Worm (Caenorhabditis elegans) whole organism, young adult: ENCODE results near the gene mltn-6.

ENCODE experiments used
- B0261.1 ChIP-seq: sonication (generic microtip); optimal IDR thresholded peaks from 2 replicates; lab custom pipeline; 2016; ENCODE audit warnings: mild to moderate bottlenecking, missing genetic modification characterization, moderate library complexity, missing compliant biosample characterization
- B0336.3 ChIP-seq: fragments of 200-800 bp; sonication (Bioruptor generic); IDR thresholded peaks from 2 replicates; pipeline ENCODE4 v1.3.6; 2022; ENCODE audit warnings: missing genetic modification characterization, missing compliant biosample characterization
- C17E4.6 ChIP-seq: fragments of 200-800 bp; sonication (Bioruptor generic); IDR thresholded peaks from 2 replicates; pipeline ENCODE4 v1.3.6; 2022; ENCODE audit warnings: missing genetic modification reagents, missing genetic modification characterization, missing compliant biosample characterization
- F37B4.10 ChIP-seq: fragments of 200-800 bp; sonication (Bioruptor generic); IDR thresholded peaks from 2 replicates; pipeline ENCODE4 v1.3.6; 2022; ENCODE audit warnings: missing genetic modification characterization, missing compliant biosample characterization
- F57A8.1 ChIP-seq: fragments of 200-800 bp; sonication (Bioruptor generic); optimal IDR thresholded peaks from 2 replicates; lab custom pipeline; 2018; ENCODE audit warnings: mild to moderate bottlenecking, missing genetic modification characterization, moderate library complexity, missing compliant biosample characterization
- T07F8.4 ChIP-seq: sonication (generic microtip); optimal IDR thresholded peaks from 2 replicates; lab custom pipeline; 2016; ENCODE audit warnings: mild to moderate bottlenecking, missing genetic modification characterization, moderate library complexity, missing compliant biosample characterization
- T26A5.8 ChIP-seq: sonication (generic microtip); optimal IDR thresholded peaks from 2 replicates; lab custom pipeline; 2016; ENCODE audit warnings: missing genetic modification characterization, missing compliant biosample characterization
- Y56A3A.18 ChIP-seq: fragments of 200-800 bp; sonication (Bioruptor generic); IDR thresholded peaks from 2 replicates; pipeline ENCODE4 v1.3.6; 2022; ENCODE audit warnings: missing genetic modification reagents, missing genetic modification characterization, missing compliant biosample characterization
- ama-1 ChIP-seq, 3 experiments: fragments of 150-350 bp in 1 of 3; sonication (generic microtip) in 2 of 3; optimal IDR thresholded peaks; 2 replicates each; lab custom pipeline; 2014 to 2018; ENCODE audit warnings: missing biosample characterization in 2 of 3, missing genetic modification characterization in 2 of 3, missing genetic modification reagents in 2 of 3
- aptf-2 ChIP-seq: fragments of 200-800 bp; sonication (Bioruptor generic); conservative IDR thresholded peaks from 2 replicates; pipeline ENCODE4 v1.3.6; 2022; ENCODE audit warnings: missing genetic modification reagents, missing genetic modification characterization, missing compliant biosample characterization
- atf-7 ChIP-seq: sonication (generic microtip); optimal IDR thresholded peaks from 2 replicates; lab custom pipeline; 2017; ENCODE audit warnings: mild to moderate bottlenecking, missing genetic modification characterization, missing compliant biosample characterization
- attf-3 ChIP-seq: fragments of 200-800 bp; sonication (Bioruptor generic); conservative IDR thresholded peaks from 2 replicates; pipeline ENCODE4 v1.3.6; 2022; ENCODE audit warnings: missing genetic modification reagents, missing genetic modification characterization, missing compliant biosample characterization
- bed-1 ChIP-seq: fragments of 200-800 bp; sonication (Bioruptor generic); IDR thresholded peaks from 2 replicates; pipeline ENCODE4 v1.3.6; 2022; ENCODE audit warnings: missing genetic modification reagents, missing genetic modification characterization, missing compliant biosample characterization
- bed-2 ChIP-seq: fragments of 200-800 bp; sonication (Bioruptor generic); IDR thresholded peaks from 2 replicates; pipeline ENCODE4 v1.3.6; 2022; ENCODE audit warnings: missing genetic modification reagents, missing genetic modification characterization, missing compliant biosample characterization
- cebp-1 ChIP-seq, 2 experiments: fragments of 200-800 bp in 1 of 2; sonication (Bioruptor generic) in 1 of 2; sonication (generic microtip) in 1 of 2; IDR thresholded peaks in 1 of 2; optimal IDR thresholded peaks in 1 of 2; 2 replicates each; pipeline versions ENCODE4 v1.3.6 to Lab custom; 2017 to 2022; ENCODE audit warnings: missing compliant biosample characterization in 2 of 2, missing genetic modification characterization in 2 of 2, mild to moderate bottlenecking in 1 of 2, missing genetic modification reagents in 1 of 2, moderate library complexity in 1 of 2
- cebp-2 ChIP-seq: fragments of 200-800 bp; sonication (Bioruptor generic); IDR thresholded peaks from 2 replicates; pipeline ENCODE4 v1.3.6; 2022; ENCODE audit warnings: missing genetic modification characterization, missing compliant biosample characterization
- ceh-27 ChIP-seq: fragments of 200-800 bp; sonication (Bioruptor generic); optimal IDR thresholded peaks from 2 replicates; lab custom pipeline; 2018; ENCODE audit warnings: mild to moderate bottlenecking, missing genetic modification characterization, moderate library complexity, missing compliant biosample characterization
- ceh-40 ChIP-seq: fragments of 200-800 bp; sonication (Bioruptor generic); IDR thresholded peaks from 2 replicates; pipeline ENCODE4 v1.3.6; 2022; ENCODE audit warnings: missing genetic modification characterization, missing compliant biosample characterization
- ceh-58 ChIP-seq: fragments of 200-800 bp; sonication (Bioruptor generic); IDR thresholded peaks from 2 replicates; pipeline ENCODE4 v1.3.6; 2022; ENCODE audit warnings: missing genetic modification characterization, missing compliant biosample characterization
- ceh-91 ChIP-seq: fragments of 200-800 bp; sonication (Bioruptor generic); IDR thresholded peaks from 2 replicates; pipeline ENCODE4 v1.3.6; 2022; ENCODE audit warnings: missing genetic modification reagents, missing genetic modification characterization, missing compliant biosample characterization
- efl-1 ChIP-seq: fragments of 150-350 bp; optimal IDR thresholded peaks from 2 replicates; lab custom pipeline; 2014; ENCODE audit warnings: missing biosample characterization, missing genetic modification reagents, missing genetic modification characterization
- egl-18 ChIP-seq: fragments of 200-800 bp; sonication (Bioruptor generic); IDR thresholded peaks from 2 replicates; pipeline ENCODE4 v1.3.6; 2022; ENCODE audit warnings: missing genetic modification reagents, missing genetic modification characterization, missing compliant biosample characterization
- egl-44 ChIP-seq: fragments of 200-800 bp; sonication (Bioruptor generic); IDR thresholded peaks from 2 replicates; pipeline ENCODE4 v1.3.6; 2022; ENCODE audit warnings: missing genetic modification reagents, missing genetic modification characterization, missing compliant biosample characterization
- egrh-3 ChIP-seq: fragments of 200-800 bp; sonication (Bioruptor generic); IDR thresholded peaks from 2 replicates; pipeline ENCODE4 v1.3.6; 2022; ENCODE audit warnings: missing genetic modification reagents, missing genetic modification characterization, missing compliant biosample characterization
- ets-4 ChIP-seq: fragments of 200-800 bp; sonication (Bioruptor generic); optimal IDR thresholded peaks from 2 replicates; lab custom pipeline; 2018; ENCODE audit warnings: mild to moderate bottlenecking, missing genetic modification characterization, missing compliant biosample characterization
- hlh-26 ChIP-seq: fragments of 200-800 bp; sonication (Bioruptor generic); conservative IDR thresholded peaks from 2 replicates; pipeline ENCODE4 v1.3.6; 2022; ENCODE audit warnings: missing genetic modification reagents, missing genetic modification characterization, missing compliant biosample characterization
- hsf-1 ChIP-seq: fragments of 200-800 bp; sonication (Bioruptor generic); IDR thresholded peaks from 2 replicates; pipeline ENCODE4 v1.3.6; 2022; ENCODE audit warnings: missing genetic modification reagents, missing genetic modification characterization, missing compliant biosample characterization
- lin-35 ChIP-seq, 3 experiments: fragments of 150-350 bp in 2 of 3; sonication (generic microtip) in 1 of 3; optimal IDR thresholded peaks; 2 replicates each; lab custom pipeline; 2014 to 2018; ENCODE audit warnings: missing biosample characterization in 3 of 3, missing genetic modification characterization in 3 of 3, missing genetic modification reagents in 3 of 3
- lin-54 ChIP-seq: fragments of 200-800 bp; sonication (Bioruptor generic); optimal IDR thresholded peaks from 2 replicates; lab custom pipeline; 2018; ENCODE audit warnings: mild to moderate bottlenecking, missing genetic modification characterization, missing compliant biosample characterization
- lsl-1 ChIP-seq: fragments of 200-800 bp; sonication (Bioruptor generic); optimal IDR thresholded peaks from 2 replicates; lab custom pipeline; 2018; ENCODE audit warnings: mild to moderate bottlenecking, missing genetic modification characterization, moderate library complexity, missing compliant biosample characterization
- mxl-1 ChIP-seq: sonication (generic microtip); optimal IDR thresholded peaks from 2 replicates; lab custom pipeline; 2016; ENCODE audit warnings: missing genetic modification characterization, missing compliant biosample characterization
- nfya-1 ChIP-seq: sonication (generic microtip); optimal IDR thresholded peaks from 2 replicates; lab custom pipeline; 2017; ENCODE audit warnings: antibody characterized with exemption, missing compliant biosample characterization, missing genetic modification characterization, borderline replicate concordance; ENCODE audit not compliant: insufficient read depth
- nfyb-1 ChIP-seq: fragments of 200-800 bp; sonication (Bioruptor generic); IDR thresholded peaks from 2 replicates; pipeline ENCODE4 v1.3.6; 2022; ENCODE audit warnings: missing genetic modification reagents, missing genetic modification characterization, missing compliant biosample characterization
- nhr-27 ChIP-seq: fragments of 200-800 bp; sonication (Bioruptor generic); optimal IDR thresholded peaks from 2 replicates; lab custom pipeline; 2018; ENCODE audit warnings: mild to moderate bottlenecking, missing genetic modification characterization, moderate library complexity, missing compliant biosample characterization
- nhr-80 ChIP-seq: sonication (generic microtip); optimal IDR thresholded peaks from 2 replicates; lab custom pipeline; 2016; ENCODE audit warnings: missing genetic modification characterization, missing compliant biosample characterization
- pbrm-1 ChIP-seq: fragments of 200-800 bp; sonication (Bioruptor generic); IDR thresholded peaks from 2 replicates; pipeline ENCODE4 v1.3.6; 2022; ENCODE audit warnings: missing genetic modification reagents, missing genetic modification characterization, missing compliant biosample characterization
- rcor-1 ChIP-seq: fragments of 200-800 bp; sonication (Bioruptor generic); IDR thresholded peaks from 2 replicates; pipeline ENCODE4 v1.3.6; 2022; ENCODE audit warnings: missing genetic modification reagents, missing genetic modification characterization, missing compliant biosample characterization
- sdz-38 ChIP-seq: sonication (generic microtip); optimal IDR thresholded peaks from 2 replicates; lab custom pipeline; 2016; ENCODE audit warnings: missing genotype, missing genetic modification characterization, missing compliant biosample characterization
- snpc-1.1 ChIP-seq: sonication (generic microtip); optimal IDR thresholded peaks from 2 replicates; lab custom pipeline; 2017; ENCODE audit warnings: missing genetic modification characterization, mild to moderate bottlenecking, missing compliant biosample characterization, antibody characterized with exemption, moderate library complexity, missing genotype, missing genetic modification reagents; ENCODE audit not compliant: insufficient read depth
- snpc-1.3 ChIP-seq: sonication (generic microtip); optimal IDR thresholded peaks from 2 replicates; lab custom pipeline; 2017; ENCODE audit warnings: missing genetic modification characterization, mild to moderate bottlenecking, missing compliant biosample characterization, antibody characterized with exemption, moderate library complexity, missing genotype, missing genetic modification reagents; ENCODE audit not compliant: insufficient read depth
- sptf-2 ChIP-seq: fragments of 200-800 bp; sonication (Bioruptor generic); optimal IDR thresholded peaks from 2 replicates; lab custom pipeline; 2018; ENCODE audit warnings: mild to moderate bottlenecking, missing genetic modification characterization, missing compliant biosample characterization
- zfh-2 ChIP-seq: fragments of 200-800 bp; sonication (Bioruptor generic); conservative IDR thresholded peaks from 2 replicates; pipeline ENCODE4 v1.3.6; 2022; ENCODE audit warnings: missing genetic modification reagents, missing genetic modification characterization, missing compliant biosample characterization
- ztf-22 ChIP-seq: fragments of 200-800 bp; sonication (Bioruptor generic); optimal IDR thresholded peaks from 2 replicates; lab custom pipeline; 2018; ENCODE audit warnings: mild to moderate bottlenecking, missing genetic modification characterization, moderate library complexity, missing compliant biosample characterization

mltn-6 gene

DNA sequence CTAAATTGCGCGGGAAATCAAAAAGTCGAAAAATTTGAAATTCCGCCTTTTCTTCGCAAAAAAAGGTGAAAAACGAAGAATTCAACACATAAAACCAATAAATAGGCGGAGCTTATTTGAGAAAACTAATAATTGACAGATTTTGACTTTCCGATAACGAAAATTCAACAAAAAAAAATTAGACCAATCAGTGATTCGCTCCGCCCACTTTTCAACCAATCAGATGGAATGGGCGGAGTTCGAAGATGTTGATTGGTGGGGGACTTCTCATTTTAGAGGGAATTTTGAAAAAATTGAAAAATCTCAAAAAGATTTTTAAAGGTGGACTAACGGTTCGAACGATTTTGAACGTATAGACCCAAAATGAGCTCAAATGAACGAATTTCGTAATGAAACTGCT lies 13.9 kb upstream of the mltn-6 start:
- TF ChIP-seq nfyb-1 (GFP tag; lab: Robert Waterston, UW): peak; percentile 16; the same call in 1 of the 2 replicates
- no peak for TF ChIP-seq rcor-1 (GFP tag; lab: Robert Waterston, UW)

DNA sequence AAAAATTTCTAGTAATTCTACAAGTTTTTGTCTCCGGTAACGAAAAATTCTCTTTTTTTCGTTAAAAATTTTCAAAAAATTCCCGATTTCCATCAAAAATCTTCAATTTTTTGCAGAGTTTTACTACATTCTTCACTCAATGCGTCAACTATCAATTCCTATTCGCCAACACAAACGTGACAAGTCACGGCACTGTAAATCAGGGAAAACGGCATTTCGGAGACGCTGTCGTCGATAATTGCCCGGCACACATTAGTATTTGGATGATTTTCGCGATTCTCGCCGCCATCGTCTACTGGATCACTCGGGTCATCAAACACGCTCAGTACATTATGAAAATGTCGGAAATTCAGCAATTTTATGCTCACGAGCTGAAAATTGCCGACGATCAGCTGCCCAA lies 13.0 kb upstream of the mltn-6 start:
- TF ChIP-seq egl-44 (GFP tag; lab: Robert Waterston, UW) (no peak), T26A5.8 (tag; lab: Kevin White, UChicago) (no peak), nfya-1 (no peak), ztf-22 (GFP tag; lab: Kevin White, UChicago) (no peak), C17E4.6 (GFP tag; lab: Robert Waterston, UW) (no peak), sptf-2 (GFP tag; lab: Kevin White, UChicago) (no peak), ceh-40 (GFP tag; lab: Robert Waterston, UW) (no peak), ceh-91 (GFP tag; lab: Robert Waterston, UW) (no peak), hlh-26 (GFP tag; lab: Robert Waterston, UW) (no peak), cebp-2 (no peak), F57A8.1 (GFP tag; lab: Kevin White, UChicago) (no peak), cebp-1 (GFP tag; IDR thresholded peaks at IDR 0.05; lab: Robert Waterston, UW) (no peak), cebp-1 (tag; optimal IDR thresholded peaks at IDR 0.05; lab: Kevin White, UChicago) (no peak), lin-54 (GFP tag; lab: Kevin White, UChicago) (no peak), egl-18 (GFP tag; lab: Robert Waterston, UW) (no peak), lsl-1 (GFP tag; lab: Kevin White, UChicago) (no peak), B0336.3 (no peak), hsf-1 (GFP tag; lab: Robert Waterston, UW) (no peak), sdz-38 (tag; lab: Kevin White, UChicago) (no peak), aptf-2 (GFP tag; lab: Robert Waterston, UW) (no peak), pbrm-1 (GFP tag; lab: Robert Waterston, UW) (no peak)

DNA sequence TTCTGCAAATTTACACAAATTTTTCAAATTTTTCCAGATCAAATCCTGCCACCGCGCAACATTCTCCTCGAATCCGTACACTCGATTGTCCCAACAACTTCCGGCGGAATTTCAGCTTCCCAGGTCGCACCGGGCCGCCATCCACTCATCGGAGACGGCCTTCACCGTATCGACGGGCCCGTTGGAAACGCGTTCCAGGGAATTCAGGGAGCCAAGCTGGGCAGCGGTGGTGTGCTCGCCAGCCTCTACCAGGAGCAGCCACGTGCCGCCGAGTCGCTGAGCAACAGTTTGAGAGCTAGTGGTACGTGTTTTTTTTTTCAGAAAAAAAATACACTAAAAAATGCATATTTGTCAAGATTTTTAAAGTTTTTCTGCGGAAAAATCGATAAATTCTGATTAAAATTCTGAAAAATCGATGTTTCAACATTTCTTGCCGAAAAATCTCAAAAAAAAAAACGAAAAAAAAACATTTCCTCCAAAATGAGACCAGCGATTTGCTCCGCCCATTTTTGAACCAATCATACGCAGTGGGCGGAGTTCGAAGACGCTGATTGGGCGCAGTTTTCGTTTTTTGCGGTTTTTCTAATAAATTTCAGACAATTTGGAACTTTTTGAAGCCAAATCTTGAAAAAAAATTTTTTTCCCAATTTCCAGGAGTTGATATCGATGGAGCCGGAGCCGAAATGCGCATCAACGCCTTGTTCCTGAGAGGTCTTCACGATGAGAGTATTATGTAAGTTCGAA lies 7.6 kb upstream of the mltn-6 start:
- TF ChIP-seq nfyb-1 (GFP tag; lab: Robert Waterston, UW) (no peak), efl-1 (no peak), ceh-58 (no peak), B0261.1 (tag; lab: Kevin White, UChicago) (no peak), egl-18 (GFP tag; lab: Robert Waterston, UW) (no peak), egrh-3 (GFP tag; lab: Robert Waterston, UW) (peak; percentile 63; the same call in 1 of the 2 replicates), ama-1 (optimal IDR thresholded peaks at IDR 0.05; lab: Kevin White, UChicago) (no peak), ama-1 (GFP tag; optimal IDR thresholded peaks at IDR 0.05; lab: Kevin White, UChicago) (no peak), F37B4.10 (GFP tag; lab: Robert Waterston, UW) (0 out of 2 replicates have a peak, but pooled peaks have one; percentile 74), lin-35 (GFP tag; optimal IDR thresholded peaks at IDR 0.05; lab: Kevin White, UChicago) (no peak), snpc-1.3 (tag; lab: Kevin White, UChicago) (no peak), nhr-27 (tag; lab: Kevin White, UChicago) (no peak), mxl-1 (tag; lab: Kevin White, UChicago) (no peak), Y56A3A.18 (GFP tag; lab: Robert Waterston, UW) (no peak), atf-7 (tag; lab: Kevin White, UChicago) (no peak), attf-3 (GFP tag; lab: Robert Waterston, UW) (no peak), T07F8.4 (tag; lab: Kevin White, UChicago) (no peak), bed-1 (GFP tag; lab: Robert Waterston, UW) (no peak), zfh-2 (GFP tag; lab: Robert Waterston, UW) (peak; percentile 87), snpc-1.1 (tag; lab: Kevin White, UChicago) (no peak), aptf-2 (GFP tag; lab: Robert Waterston, UW) (no peak), ets-4 (GFP tag; lab: Kevin White, UChicago) (no peak), nhr-80 (tag; lab: Kevin White, UChicago) (no peak), hlh-26 (GFP tag; lab: Robert Waterston, UW) (no peak), bed-2 (no peak), ceh-27 (no peak)
